Worm (Caenorhabditis elegans) whole organism, early embryonic: Measurements from ENCODE around the gene lpr-5.

ENCODE experiments used
- ama-1 ChIP-seq: fragments of 150-350 bp; optimal IDR thresholded peaks from 2 replicates; lab custom pipeline; 2014
- hmbx-1 ChIP-seq: sonication (generic microtip); optimal IDR thresholded peaks from 2 replicates; lab custom pipeline; 2016; ENCODE audit warnings: mild to moderate bottlenecking, missing genetic modification characterization, missing compliant biosample characterization

- TF ChIP-seq ama-1 (no peak), hmbx-1 (no peak)
These were observed 27.0 kb downstream of the lpr-5 start, which contains the start of gene W04G3.11 for ce11 chrX:11088952-11089351.
